Fruit fly (Drosophila melanogaster) whole organism, embryonic: ENCODE results near the gene mRpS23.

Experiments
- BtbVII ChIP-seq: fragments of 200-800 bp; sonication (Bioruptor generic); optimal IDR thresholded peaks from 3 replicates; lab custom pipeline; 2017; ENCODE audit warnings: missing biosample characterization, mild to moderate bottlenecking, missing genetic modification characterization
- CG12236 ChIP-seq: fragments of 200-800 bp; sonication (Bioruptor generic); optimal IDR thresholded peaks from 2 replicates; lab custom pipeline; 2016; ENCODE audit warnings: missing biosample characterization, missing genetic modification characterization
- CG13123 ChIP-seq: fragments of 200-800 bp; sonication (Bioruptor generic); optimal IDR thresholded peaks from 2 replicates; lab custom pipeline; 2016; ENCODE audit warnings: missing biosample characterization, missing genetic modification characterization
- CG13296 ChIP-seq: fragments of 200-800 bp; sonication (Bioruptor generic); optimal IDR thresholded peaks from 3 replicates; lab custom pipeline; 2018; ENCODE audit warnings: missing biosample characterization, mild to moderate bottlenecking, missing genetic modification characterization
- CG14014 ChIP-seq: fragments of 200-800 bp; sonication (Bioruptor generic); IDR thresholded peaks from 2 replicates; pipeline ENCODE4 v1.3.6; 2022; ENCODE audit warnings: missing biosample characterization, missing genetic modification characterization
- CG1529 ChIP-seq: fragments of 200-800 bp; sonication (Bioruptor generic); optimal IDR thresholded peaks from 3 replicates; lab custom pipeline; 2018; ENCODE audit warnings: missing biosample characterization, missing genetic modification characterization
- CG15514 ChIP-seq: fragments of 200-800 bp; sonication (Bioruptor generic); optimal IDR thresholded peaks from 3 replicates; lab custom pipeline; 2017; ENCODE audit warnings: missing biosample characterization, missing genetic modification characterization, mild to moderate bottlenecking, moderate library complexity, missing genetic modification reagents
- CG16863 ChIP-seq: fragments of 200-800 bp; sonication (Bioruptor generic); optimal IDR thresholded peaks from 3 replicates; lab custom pipeline; 2016; ENCODE audit warnings: missing biosample characterization, missing genetic modification characterization
- CG18262 ChIP-seq: fragments of 200-800 bp; optimal IDR thresholded peaks from 3 replicates; lab custom pipeline; 2019; ENCODE audit warnings: missing biosample characterization, mild to moderate bottlenecking, missing genetic modification characterization, moderate library complexity
- CG2678 ChIP-seq: fragments of 200-800 bp; sonication (Bioruptor generic); optimal IDR thresholded peaks from 3 replicates; lab custom pipeline; 2019; ENCODE audit warnings: missing biosample characterization, mild to moderate bottlenecking, missing genetic modification characterization, moderate library complexity
- CG3163 ChIP-seq: fragments of 200-800 bp; sonication (Bioruptor generic); optimal IDR thresholded peaks from 3 replicates; lab custom pipeline; 2016; ENCODE audit warnings: missing biosample characterization, missing genetic modification characterization
- CG3407 ChIP-seq: fragments of 200-800 bp; sonication (Bioruptor generic); optimal IDR thresholded peaks from 2 replicates; lab custom pipeline; 2018; ENCODE audit warnings: missing biosample characterization, mild to moderate bottlenecking, missing genetic modification characterization
- CG34224 ChIP-seq: fragments of 200-800 bp; sonication (Bioruptor generic); IDR thresholded peaks from 3 replicates; pipeline ENCODE4 v1.3.6; 2022; ENCODE audit warnings: missing biosample characterization, missing genetic modification characterization; ENCODE audit not compliant: partially characterized antibody
- CG6654 ChIP-seq: fragments of 200-800 bp; sonication (Bioruptor generic); optimal IDR thresholded peaks from 2 replicates; lab custom pipeline; 2017; ENCODE audit warnings: missing biosample characterization, mild to moderate bottlenecking, missing genetic modification characterization
- CG7786 ChIP-seq: fragments of 200-800 bp; sonication (Bioruptor generic); optimal IDR thresholded peaks from 2 replicates; lab custom pipeline; 2016; ENCODE audit warnings: missing biosample characterization, missing genetic modification characterization
- CG8388 ChIP-seq: fragments of 200-800 bp; sonication (Bioruptor generic); optimal IDR thresholded peaks from 2 replicates; lab custom pipeline; 2019; ENCODE audit warnings: missing biosample characterization, mild to moderate bottlenecking, missing genetic modification characterization, moderate library complexity
- CG9932 ChIP-seq: fragments of 200-800 bp; sonication (Bioruptor generic); IDR thresholded peaks from 2 replicates; pipeline ENCODE4 v1.3.6; 2022; ENCODE audit warnings: missing biosample characterization, missing genetic modification characterization
- CrebB ChIP-seq: fragments of 200-800 bp; sonication (Bioruptor generic); optimal IDR thresholded peaks from 3 replicates; lab custom pipeline; 2018; ENCODE audit warnings: missing biosample characterization, mild to moderate bottlenecking, missing genetic modification characterization
- Dfd ChIP-seq, 2 experiments: fragments of >200 bp; optimal IDR thresholded peaks; 2 replicates each; lab custom pipeline; 2017; ENCODE audit warnings: missing biosample characterization in 2 of 2, missing genetic modification characterization in 2 of 2
- Doc2 ChIP-seq: fragments of 200-800 bp; sonication (Bioruptor generic); IDR thresholded peaks from 2 replicates; pipeline ENCODE4 v1.3.6; 2022; ENCODE audit warnings: missing biosample characterization, missing genetic modification characterization
- Eip74EF ChIP-seq, 2 experiments: fragments of 200-800 bp in 1 of 2; fragments of >200 bp in 1 of 2; sonication (Bioruptor generic) in 1 of 2; optimal IDR thresholded peaks; 2 replicates each; lab custom pipeline; 2017 to 2019; ENCODE audit warnings: missing biosample characterization in 2 of 2, missing genetic modification characterization in 2 of 2, mild to moderate bottlenecking in 1 of 2, moderate library complexity in 1 of 2
- HLH3B ChIP-seq: fragments of 200-800 bp; sonication (Bioruptor generic); IDR thresholded peaks from 2 replicates; pipeline ENCODE4 v1.3.6; 2022; ENCODE audit warnings: missing biosample characterization, missing genetic modification characterization
- Hr3 ChIP-seq: fragments of 200-800 bp; sonication (Bioruptor generic); optimal IDR thresholded peaks from 3 replicates; lab custom pipeline; 2016; ENCODE audit warnings: missing biosample characterization, missing genetic modification characterization
- Mad ChIP-seq: fragments of 200-800 bp; sonication (Bioruptor generic); optimal IDR thresholded peaks from 2 replicates; lab custom pipeline; 2016; ENCODE audit warnings: missing biosample characterization, missing genetic modification characterization
- Mrtf ChIP-seq: fragments of 200-800 bp; sonication (Bioruptor generic); IDR thresholded peaks from 3 replicates; pipeline ENCODE4 v1.3.6; 2022; ENCODE audit warnings: missing biosample characterization, missing genetic modification characterization
- NK7.1 ChIP-seq: fragments of 200-800 bp; sonication (Bioruptor generic); optimal IDR thresholded peaks from 3 replicates; lab custom pipeline; 2016; ENCODE audit warnings: missing biosample characterization, missing genetic modification characterization
- Oaz ChIP-seq: fragments of 200-800 bp; sonication (Bioruptor generic); IDR thresholded peaks from 2 replicates; pipeline ENCODE4 v1.3.6; 2022; ENCODE audit warnings: missing biosample characterization, missing genetic modification characterization
- TFAM ChIP-seq: fragments of 200-800 bp; sonication (Bioruptor generic); optimal IDR thresholded peaks from 2 replicates; lab custom pipeline; 2017; ENCODE audit warnings: missing biosample characterization, missing genetic modification characterization, inconsistent platforms
- aop ChIP-seq: fragments of 200-800 bp; sonication (Bioruptor generic); IDR thresholded peaks from 2 replicates; pipeline ENCODE4 v1.3.6; 2022; ENCODE audit warnings: missing biosample characterization, missing genetic modification characterization
- bigmax ChIP-seq: fragments of 200-800 bp; sonication (Bioruptor generic); optimal IDR thresholded peaks from 2 replicates; lab custom pipeline; 2018; ENCODE audit warnings: missing biosample characterization, mild to moderate bottlenecking, missing genetic modification characterization
- btn ChIP-seq: fragments of 200-800 bp; sonication (Bioruptor generic); optimal IDR thresholded peaks from 2 replicates; lab custom pipeline; 2016; ENCODE audit warnings: missing biosample characterization, missing genetic modification characterization
- cas ChIP-seq: fragments of 200-800 bp; sonication (Bioruptor generic); IDR thresholded peaks from 2 replicates; pipeline ENCODE4 v1.3.6; 2022; ENCODE audit warnings: missing biosample characterization, missing genetic modification characterization
- chm ChIP-seq: fragments of 200-800 bp; sonication (Bioruptor generic); IDR thresholded peaks from 2 replicates; pipeline ENCODE4 v1.3.6; 2022; ENCODE audit warnings: missing biosample characterization, missing genetic modification characterization
- corto ChIP-seq: fragments of 200-800 bp; sonication (Bioruptor generic); optimal IDR thresholded peaks from 2 replicates; lab custom pipeline; 2016; ENCODE audit warnings: missing biosample characterization, mild to moderate bottlenecking, missing genetic modification characterization, moderate library complexity
- dati ChIP-seq: fragments of 200-800 bp; sonication (Bioruptor generic); IDR thresholded peaks from 2 replicates; pipeline ENCODE4 v1.3.6; 2022; ENCODE audit warnings: missing biosample characterization, missing genetic modification characterization
- ftz-f1 ChIP-seq: fragments of 200-800 bp; sonication (Bioruptor generic); optimal IDR thresholded peaks from 2 replicates; lab custom pipeline; 2016; ENCODE audit warnings: missing biosample characterization, missing genetic modification characterization
- fu2 ChIP-seq: fragments of 200-800 bp; sonication (Bioruptor generic); optimal IDR thresholded peaks from 2 replicates; lab custom pipeline; 2016; ENCODE audit warnings: missing biosample characterization, missing genetic modification characterization
- gcm ChIP-seq: fragments of 200-800 bp; sonication (Bioruptor generic); optimal IDR thresholded peaks from 2 replicates; lab custom pipeline; 2019; ENCODE audit warnings: missing biosample characterization, mild to moderate bottlenecking, missing genetic modification characterization, moderate library complexity
- gem ChIP-seq: fragments of 200-800 bp; sonication (Bioruptor generic); optimal IDR thresholded peaks from 2 replicates; lab custom pipeline; 2019; ENCODE audit warnings: missing biosample characterization, mild to moderate bottlenecking, missing genetic modification characterization, moderate library complexity
- gfzf ChIP-seq: fragments of 200-800 bp; sonication (Bioruptor generic); optimal IDR thresholded peaks from 2 replicates; lab custom pipeline; 2016; ENCODE audit warnings: missing biosample characterization, mild to moderate bottlenecking, missing genetic modification characterization, moderate library complexity
- insv ChIP-seq, 2 experiments: fragments of 200-800 bp; sonication (Bioruptor generic); optimal IDR thresholded peaks; 3 replicates each; lab custom pipeline; 2016 to 2018; ENCODE audit warnings: missing biosample characterization in 2 of 2, missing genetic modification characterization in 2 of 2
- lmd ChIP-seq: fragments of 200-800 bp; sonication (Bioruptor generic); IDR thresholded peaks from 2 replicates; pipeline ENCODE4 v1.3.6; 2022; ENCODE audit warnings: missing biosample characterization, missing genetic modification characterization
- p53 ChIP-seq: fragments of 200-800 bp; sonication (Bioruptor generic); optimal IDR thresholded peaks from 2 replicates; lab custom pipeline; 2016; ENCODE audit warnings: missing biosample characterization, missing genetic modification characterization
- phol ChIP-seq: fragments of 200-800 bp; sonication (Bioruptor generic); optimal IDR thresholded peaks from 3 replicates; lab custom pipeline; 2018; ENCODE audit warnings: missing biosample characterization, mild to moderate bottlenecking, missing genetic modification characterization, moderate library complexity
- pita ChIP-seq: fragments of 200-800 bp; sonication (Bioruptor generic); optimal IDR thresholded peaks from 2 replicates; lab custom pipeline; 2017; ENCODE audit warnings: missing biosample characterization, mild to moderate bottlenecking, missing genetic modification characterization
- pzg ChIP-seq: fragments of 200-800 bp; sonication (Bioruptor generic); optimal IDR thresholded peaks from 3 replicates; lab custom pipeline; 2018; ENCODE audit warnings: missing biosample characterization, mild to moderate bottlenecking, missing genetic modification characterization, moderate library complexity
- sens-2 ChIP-seq: fragments of 200-800 bp; sonication (Bioruptor generic); IDR thresholded peaks from 2 replicates; pipeline ENCODE4 v1.3.6; 2022; ENCODE audit warnings: missing biosample characterization, missing genetic modification characterization
- sim ChIP-seq: fragments of 200-800 bp; sonication (Bioruptor generic); IDR thresholded peaks from 2 replicates; pipeline ENCODE4 v1.3.6; 2022; ENCODE audit warnings: missing biosample characterization, missing genetic modification characterization
- sr ChIP-seq: fragments of 200-800 bp; sonication (Bioruptor generic); IDR thresholded peaks from 3 replicates; pipeline ENCODE4 v1.3.6; 2022; ENCODE audit warnings: missing biosample characterization, missing genetic modification characterization
- trem ChIP-seq: fragments of 200-800 bp; optimal IDR thresholded peaks from 3 replicates; lab custom pipeline; 2019; ENCODE audit warnings: missing biosample characterization, mild to moderate bottlenecking, missing genetic modification characterization, moderate library complexity
- unpg ChIP-seq: fragments of 200-800 bp; sonication (Bioruptor generic); optimal IDR thresholded peaks from 3 replicates; lab custom pipeline; 2018; ENCODE audit warnings: missing biosample characterization, mild to moderate bottlenecking, missing genetic modification characterization, moderate library complexity

Gene mRpS23

dm6 chr2L:13839744-13840151 is 4.9 kb upstream of the mRpS23 start:
- peak; percentile 60 for TF ChIP-seq Hr3 (GFP tag; lab: Kevin White, UChicago)
- TF ChIP-seq ftz-f1 (GFP tag; lab: Kevin White, UChicago), result no peak
- TF ChIP-seq fu2 (GFP tag; lab: Kevin White, UChicago), result peak; percentile 37
- peak; percentile 67 for TF ChIP-seq CG1529
- TF ChIP-seq BtbVII (GFP tag; lab: Kevin White, UChicago), result peak; percentile 63
- peak; percentile 92 for TF ChIP-seq gem (tag; lab: Kevin White, UChicago)
- TF ChIP-seq CG18262 (tag; lab: Kevin White, UChicago), result peak; percentile 86
- TF ChIP-seq Oaz (GFP tag; lab: Robert Waterston, UW), result peak; percentile 65; the same call in 1 of the 2 replicates
- peak; percentile 67 for TF ChIP-seq btn (GFP tag; lab: Kevin White, UChicago)
- TF ChIP-seq CG16863 (GFP tag; lab: Kevin White, UChicago), result peak; percentile 81
- TF ChIP-seq bigmax (GFP tag; lab: Kevin White, UChicago), result no peak
- no peak for TF ChIP-seq CG34224 (GFP tag; lab: Robert Waterston, UW)
- TF ChIP-seq sr, result no peak
- peak; percentile 37 for TF ChIP-seq CG3163
- TF ChIP-seq corto (GFP tag; lab: Kevin White, UChicago), result peak; percentile 67
- TF ChIP-seq Mrtf (GFP tag; lab: Robert Waterston, UW), result peak; percentile 44; the same call in 1 of the 3 replicates
- peak; percentile 62 for TF ChIP-seq NK7.1
- peak; percentile 84 for TF ChIP-seq HLH3B
- no peak for TF ChIP-seq insv (GFP tag; optimal IDR thresholded peaks at IDR 0.05; lab: Kevin White, UChicago)
- peak; percentile 23 for TF ChIP-seq CG13296 (GFP tag; lab: Kevin White, UChicago)
- no peak for TF ChIP-seq pita (GFP tag; lab: Kevin White, UChicago)
- TF ChIP-seq TFAM, result no peak
- peak; percentile 58; the same call in 1 of the 2 replicates for TF ChIP-seq CG9932 (GFP tag; lab: Robert Waterston, UW)
- no peak for TF ChIP-seq pzg
- peak; percentile 58 for TF ChIP-seq CG7786
- peak; percentile 76 for TF ChIP-seq CG14014 (GFP tag; lab: Robert Waterston, UW)
- TF ChIP-seq dati (GFP tag; lab: Robert Waterston, UW), result no peak
- TF ChIP-seq CG2678 (tag; lab: Kevin White, UChicago), result peak; percentile 85
- TF ChIP-seq gcm (GFP tag; lab: Kevin White, UChicago), result peak; percentile 67
- peak; percentile 40 for TF ChIP-seq CG15514
- no peak for TF ChIP-seq CrebB (tag; lab: Kevin White, UChicago)
- peak; percentile 69 for TF ChIP-seq trem (tag; lab: Kevin White, UChicago)
- peak in 1 of 2 experiments; percentile 93 for TF ChIP-seq Eip74EF (GFP tag; optimal IDR thresholded peaks at IDR 0.05; lab: Kevin White, UChicago)
- peak; percentile 91 for TF ChIP-seq unpg (GFP tag; lab: Kevin White, UChicago)
- 0 out of 2 replicates have a peak, but pooled peaks have one; percentile 39 for TF ChIP-seq sens-2 (GFP tag; lab: Robert Waterston, UW)
- TF ChIP-seq p53 (GFP tag; lab: Kevin White, UChicago), result no peak
- TF ChIP-seq cas (GFP tag; lab: Robert Waterston, UW), result no peak
- peak; percentile 55; the same call in 1 of the 2 replicates for TF ChIP-seq chm (GFP tag; lab: Robert Waterston, UW)
- peak; percentile 49 for TF ChIP-seq CG13123 (GFP tag; lab: Kevin White, UChicago)
- TF ChIP-seq CG8388, result peak; percentile 80
- no peak for TF ChIP-seq sim (GFP tag; lab: Robert Waterston, UW)
- peak; percentile 37 for TF ChIP-seq CG12236 (GFP tag; lab: Kevin White, UChicago)
- TF ChIP-seq aop (GFP tag; lab: Robert Waterston, UW), result no peak
- TF ChIP-seq CG3407 (GFP tag; lab: Kevin White, UChicago), result peak; percentile 66
- TF ChIP-seq Doc2 (GFP tag; lab: Robert Waterston, UW), result no peak
- TF ChIP-seq gfzf, result no peak
- TF ChIP-seq phol (tag; lab: Kevin White, UChicago), result peak; percentile 88
- TF ChIP-seq Dfd (GFP tag; optimal IDR thresholded peaks at IDR 0.05; lab: Kevin White, UChicago), result peak in 1 of 2 experiments; percentile 34
- peak; percentile 81 for TF ChIP-seq lmd (GFP tag; lab: Robert Waterston, UW)
- TF ChIP-seq CG6654 (GFP tag; lab: Kevin White, UChicago), result peak; percentile 70
- TF ChIP-seq Mad (GFP tag; lab: Kevin White, UChicago), result peak; percentile 66
